Worm (Caenorhabditis elegans) whole organism, L1 larva: ENCODE measurements around the gene R07H5.16.
A peak's percentile ranks its signal among the peaks of the same experiment; 100 is the strongest.

Source experiments
- C04F5.9 ChIP-seq: sonication (generic microtip); optimal IDR thresholded peaks from 2 replicates; lab custom pipeline; 2016; ENCODE audit warnings: missing genetic modification characterization, missing compliant biosample characterization
- C16A3.4 ChIP-seq: fragments of 150-350 bp; optimal IDR thresholded peaks from 2 replicates; lab custom pipeline; 2014; ENCODE audit warnings: missing biosample characterization, missing genetic modification characterization
- F16B12.6 ChIP-seq: fragments of 150-350 bp; optimal IDR thresholded peaks from 2 replicates; lab custom pipeline; 2014; ENCODE audit warnings: missing biosample characterization, missing genetic modification characterization
- blmp-1 ChIP-seq: fragments of 150-350 bp; optimal IDR thresholded peaks from 2 replicates; lab custom pipeline; 2014; ENCODE audit warnings: missing biosample characterization, missing genetic modification characterization
- ceh-63 ChIP-seq: fragments of 200-800 bp; sonication (Bioruptor generic); optimal IDR thresholded peaks from 2 replicates; lab custom pipeline; 2018; ENCODE audit warnings: mild to moderate bottlenecking, missing genetic modification characterization, missing compliant biosample characterization
- ceh-82 ChIP-seq, 3 experiments: fragments of 150-350 bp in 1 of 3; sonication (generic microtip) in 2 of 3; optimal IDR thresholded peaks; 2 replicates each; lab custom pipeline; 2014 to 2017; ENCODE audit warnings: missing biosample characterization in 3 of 3, missing genetic modification characterization in 3 of 3
- dpl-1 ChIP-seq, 3 experiments: fragments of 150-350 bp in 2 of 3; sonication (generic microtip) in 1 of 3; optimal IDR thresholded peaks; 2 replicates each; lab custom pipeline; 2014 to 2017; ENCODE audit warnings: missing biosample characterization in 3 of 3, missing genetic modification characterization in 3 of 3, missing genetic modification reagents in 3 of 3
- dsc-1 ChIP-seq: sonication (generic microtip); optimal IDR thresholded peaks from 2 replicates; lab custom pipeline; 2016; ENCODE audit warnings: mild to moderate bottlenecking, missing genetic modification characterization, missing compliant biosample characterization
- efl-1 ChIP-seq, 4 experiments: fragments of 150-350 bp; optimal IDR thresholded peaks in 3 of 4; peaks in 1 of 4; 1 replicate in 1 of 4; 2 replicates in 3 of 4; lab custom pipeline; 2014; ENCODE audit warnings: missing biosample characterization in 2 of 4, missing genetic modification characterization in 2 of 4, missing genetic modification reagents in 2 of 4
- elt-2 ChIP-seq: sonication (generic microtip); optimal IDR thresholded peaks from 2 replicates; lab custom pipeline; 2016; ENCODE audit warnings: missing genetic modification characterization, mild to moderate bottlenecking, inconsistent platforms, missing compliant biosample characterization, missing genetic modification reagents
- fkh-4 ChIP-seq: sonication (generic microtip); optimal IDR thresholded peaks from 2 replicates; lab custom pipeline; 2016; ENCODE audit warnings: missing compliant biosample characterization, missing genetic modification characterization, borderline replicate concordance
- fkh-8 ChIP-seq: sonication (generic microtip); optimal IDR thresholded peaks from 2 replicates; lab custom pipeline; 2016; ENCODE audit warnings: mild to moderate bottlenecking, missing genetic modification characterization, missing compliant biosample characterization
- hlh-4 ChIP-seq: sonication (generic microtip); optimal IDR thresholded peaks from 2 replicates; lab custom pipeline; 2016; ENCODE audit warnings: mild to moderate bottlenecking, missing genetic modification characterization, missing compliant biosample characterization
- irx-1 ChIP-seq: sonication (generic microtip); optimal IDR thresholded peaks from 2 replicates; lab custom pipeline; 2016; ENCODE audit warnings: missing genetic modification characterization, missing compliant biosample characterization
- isw-1 ChIP-seq: fragments of 200-800 bp; sonication (Bioruptor generic); IDR thresholded peaks from 2 replicates; pipeline ENCODE4 v1.3.6; 2022; ENCODE audit warnings: missing genetic modification characterization, missing compliant biosample characterization
- lin-14 ChIP-seq: fragments of 200-800 bp; sonication (Bioruptor generic); optimal IDR thresholded peaks from 2 replicates; lab custom pipeline; 2018; ENCODE audit warnings: mild to moderate bottlenecking, missing genetic modification characterization, moderate library complexity, missing compliant biosample characterization
- mef-2 ChIP-seq: fragments of 150-350 bp; optimal IDR thresholded peaks from 2 replicates; lab custom pipeline; 2014; ENCODE audit warnings: missing biosample characterization, missing genetic modification characterization
- mep-1 ChIP-seq: fragments of 150-350 bp; optimal IDR thresholded peaks from 2 replicates; lab custom pipeline; 2014; ENCODE audit warnings: missing biosample characterization, missing genetic modification characterization
- nhr-20 ChIP-seq: sonication (generic microtip); optimal IDR thresholded peaks from 2 replicates; lab custom pipeline; 2016; ENCODE audit warnings: mild to moderate bottlenecking, missing genetic modification characterization, missing compliant biosample characterization
- nhr-47 ChIP-seq: sonication (generic microtip); optimal IDR thresholded peaks from 2 replicates; lab custom pipeline; 2016; ENCODE audit warnings: mild to moderate bottlenecking, missing genetic modification characterization, moderate library complexity, missing compliant biosample characterization
- nhr-76 ChIP-seq: sonication (generic microtip); optimal IDR thresholded peaks from 2 replicates; lab custom pipeline; 2017; ENCODE audit warnings: missing biosample characterization, missing genetic modification characterization
- pag-3 ChIP-seq: sonication (generic microtip); optimal IDR thresholded peaks from 2 replicates; lab custom pipeline; 2017; ENCODE audit warnings: missing genetic modification characterization, mild to moderate bottlenecking, missing compliant biosample characterization, antibody characterized with exemption, borderline replicate concordance; ENCODE audit not compliant: insufficient read depth
- tbx-2 ChIP-seq: sonication (generic microtip); optimal IDR thresholded peaks from 2 replicates; lab custom pipeline; 2016; ENCODE audit warnings: missing genetic modification characterization, missing compliant biosample characterization
- tlp-1 ChIP-seq: fragments of 150-350 bp; optimal IDR thresholded peaks from 2 replicates; lab custom pipeline; 2014; ENCODE audit warnings: missing biosample characterization, missing genetic modification characterization
- unc-98 ChIP-seq: fragments of 200-800 bp; sonication (Bioruptor generic); IDR thresholded peaks from 2 replicates; pipeline ENCODE4 v1.3.6; 2022; ENCODE audit warnings: missing genetic modification characterization, missing compliant biosample characterization
- vab-15 ChIP-seq: sonication (generic microtip); optimal IDR thresholded peaks from 2 replicates; lab custom pipeline; 2017; ENCODE audit warnings: missing genotype, mild to moderate bottlenecking, missing genetic modification characterization, missing compliant biosample characterization

R07H5.16 gene

DNA sequence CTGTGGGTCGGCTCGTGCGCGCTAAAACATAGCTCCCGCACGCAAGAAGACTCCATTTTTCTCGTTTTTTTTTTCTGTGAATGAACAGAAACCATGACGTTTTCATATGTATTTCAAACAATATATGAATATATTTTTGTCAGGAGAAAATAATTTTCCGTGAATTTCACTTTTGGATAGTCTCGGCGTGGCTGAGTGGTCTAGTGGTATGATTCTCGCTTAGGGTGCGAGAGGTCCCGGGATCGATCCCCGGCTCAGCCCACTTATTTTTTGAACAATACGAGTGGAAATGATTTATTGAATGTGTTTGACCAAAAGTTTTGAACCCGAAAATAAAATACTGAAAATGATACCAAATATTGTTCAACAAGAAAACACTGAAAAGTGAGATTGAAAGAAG is 32.2 kb downstream of the R07H5.16 start:
- TF ChIP-seq ceh-63 (GFP tag; lab: Kevin White, UChicago), result no peak
- TF ChIP-seq dpl-1 (GFP tag; optimal IDR thresholded peaks at IDR 0.05; lab: Kevin White, UChicago), result no peak
- no peak for TF ChIP-seq irx-1
- TF ChIP-seq nhr-20 (tag; lab: Kevin White, UChicago), result no peak
- no peak for TF ChIP-seq mep-1 (tag; lab: Kevin White, UChicago)
- TF ChIP-seq isw-1 (GFP tag; lab: Robert Waterston, UW), result no peak
- no peak for TF ChIP-seq C04F5.9 (tag; lab: Kevin White, UChicago)
- TF ChIP-seq lin-14, result no peak
- no peak for TF ChIP-seq C16A3.4
- TF ChIP-seq ceh-82 (tag; optimal IDR thresholded peaks at IDR 0.05; lab: Kevin White, UChicago), result no peak
- TF ChIP-seq unc-98 (GFP tag; lab: Robert Waterston, UW), result no peak
- TF ChIP-seq fkh-4 (tag; lab: Kevin White, UChicago), result no peak
- no peak for TF ChIP-seq efl-1 (optimal IDR thresholded peaks at IDR 0.05; lab: Kevin White, UChicago)
- TF ChIP-seq efl-1 (GFP tag; optimal IDR thresholded peaks at IDR 0.05 in 1 of 2; lab: Kevin White, UChicago), result no peak
- TF ChIP-seq pag-3 (tag; lab: Kevin White, UChicago), result no peak
- no peak for TF ChIP-seq dsc-1 (tag; lab: Kevin White, UChicago)
- no peak for TF ChIP-seq blmp-1 (tag; lab: Kevin White, UChicago)
- no peak for TF ChIP-seq nhr-76 (tag; lab: Kevin White, UChicago)
- no peak for TF ChIP-seq fkh-8 (tag; lab: Kevin White, UChicago)
- TF ChIP-seq tbx-2 (tag; lab: Kevin White, UChicago), result no peak
- TF ChIP-seq tlp-1 (tag; lab: Kevin White, UChicago), result no peak

DNA sequence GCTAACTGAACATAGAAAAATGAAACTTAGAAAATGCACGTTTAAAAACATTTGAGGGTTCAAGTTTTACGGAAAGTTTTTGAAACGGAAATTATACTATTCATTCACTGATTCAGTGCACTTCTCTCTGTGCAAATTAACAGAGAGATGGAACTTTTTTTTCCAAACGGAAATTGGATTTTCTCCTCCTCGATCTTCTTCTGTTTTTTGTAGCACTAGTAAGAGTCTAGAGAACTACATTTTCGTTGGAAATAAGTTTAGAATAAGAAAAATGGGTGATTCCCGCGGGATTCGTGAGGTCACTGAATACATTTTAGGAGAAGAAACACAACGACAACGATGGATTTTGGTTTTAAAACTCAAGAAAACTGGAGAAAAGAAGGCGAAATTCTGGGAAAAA is 36.6 kb downstream of the R07H5.16 start:
- TF ChIP-seq lin-14 (peak; percentile 49), hlh-4 (no peak)

DNA sequence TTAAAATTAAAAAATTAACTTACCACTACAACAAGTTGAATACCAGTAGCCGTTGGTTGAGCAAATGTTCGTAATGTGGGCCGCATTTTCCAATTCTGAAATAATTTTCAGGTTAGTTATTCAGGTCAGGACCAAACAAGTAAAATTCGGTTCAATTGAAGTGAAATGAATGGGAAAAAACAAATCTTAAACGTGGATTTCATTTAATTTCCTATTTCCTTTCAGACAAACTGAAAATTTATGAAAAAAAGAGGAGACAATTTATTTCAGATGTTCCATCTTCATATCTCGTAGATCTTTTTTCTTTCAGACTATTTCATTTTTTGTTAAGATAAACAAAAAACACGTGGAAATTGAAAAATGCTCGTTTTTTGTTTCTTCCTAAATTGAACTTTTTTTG is 42.2 kb downstream of the R07H5.16 start, which contains the start of gene C05C12.6:
Gene C05C12.6, minus strand, starts transcription at position 101 of the 400 bp plus-strand sequence.
- TF ChIP-seq nhr-47 (tag; lab: Kevin White, UChicago), result no peak
- TF ChIP-seq elt-2 (tag; lab: Kevin White, UChicago), result no peak
- TF ChIP-seq F16B12.6 (tag; lab: Kevin White, UChicago), result no peak
- no peak for TF ChIP-seq blmp-1 (tag; lab: Kevin White, UChicago)

- no peak for TF ChIP-seq F16B12.6 (tag; lab: Kevin White, UChicago)
- TF ChIP-seq C16A3.4, result peak; percentile 26
Measured at ce11 chrIV:11247434-11247833, 48.3 kb downstream of the R07H5.16 start.

ce11 chrIV:11248031-11248631 is 49.0 kb downstream of the R07H5.16 start, which contains the start of gene C05C12.4:
Gene C05C12.4 (minus strand): TSS chrIV:11248081.
- TF ChIP-seq mef-2 (tag; lab: Kevin White, UChicago), result no peak
- TF ChIP-seq efl-1 (optimal IDR thresholded peaks at IDR 0.05; lab: Kevin White, UChicago), result no peak
- TF ChIP-seq efl-1 (GFP tag; optimal IDR thresholded peaks at IDR 0.05 in 1 of 2; lab: Kevin White, UChicago), result peak in 1 of 2 experiments; percentile 14
- TF ChIP-seq elt-2 (tag; lab: Kevin White, UChicago), result peak; percentile 18
- TF ChIP-seq vab-15 (tag; lab: Kevin White, UChicago), result no peak
